Worm (Caenorhabditis elegans) whole organism, young adult: ENCODE measurements around the gene viro-2.

ENCODE experiments used
- B0019.2 ChIP-seq: fragments of 200-800 bp; sonication (Bioruptor generic); conservative IDR thresholded peaks from 2 replicates; pipeline ENCODE4 v1.3.6; 2022; ENCODE audit warnings: missing genetic modification reagents, missing genetic modification characterization, missing compliant biosample characterization
- B0336.3 ChIP-seq: fragments of 200-800 bp; sonication (Bioruptor generic); IDR thresholded peaks from 2 replicates; pipeline ENCODE4 v1.3.6; 2022; ENCODE audit warnings: missing genetic modification characterization, missing compliant biosample characterization
- C17E4.6 ChIP-seq: fragments of 200-800 bp; sonication (Bioruptor generic); IDR thresholded peaks from 2 replicates; pipeline ENCODE4 v1.3.6; 2022; ENCODE audit warnings: missing genetic modification reagents, missing genetic modification characterization, missing compliant biosample characterization
- F22D6.2 ChIP-seq: sonication (generic microtip); optimal IDR thresholded peaks from 2 replicates; lab custom pipeline; 2016; ENCODE audit warnings: mild to moderate bottlenecking, missing genetic modification characterization, missing compliant biosample characterization
- F52B5.7 ChIP-seq: sonication (generic microtip); optimal IDR thresholded peaks from 2 replicates; lab custom pipeline; 2016; ENCODE audit warnings: mild to moderate bottlenecking, missing genetic modification characterization, missing compliant biosample characterization
- K11D2.4 ChIP-seq: fragments of 200-800 bp; sonication (Bioruptor generic); IDR thresholded peaks from 2 replicates; pipeline ENCODE4 v1.3.6; 2022; ENCODE audit warnings: missing genetic modification reagents, missing genetic modification characterization, missing compliant biosample characterization
- T26A5.8 ChIP-seq: sonication (generic microtip); optimal IDR thresholded peaks from 2 replicates; lab custom pipeline; 2016; ENCODE audit warnings: missing genetic modification characterization, missing compliant biosample characterization
- Y56A3A.18 ChIP-seq: fragments of 200-800 bp; sonication (Bioruptor generic); IDR thresholded peaks from 2 replicates; pipeline ENCODE4 v1.3.6; 2022; ENCODE audit warnings: missing genetic modification reagents, missing genetic modification characterization, missing compliant biosample characterization
- Y79H2A.3 ChIP-seq: fragments of 200-800 bp; sonication (Bioruptor generic); conservative IDR thresholded peaks from 2 replicates; pipeline ENCODE4 v1.3.6; 2022; ENCODE audit warnings: missing genetic modification reagents, missing genetic modification characterization, missing compliant biosample characterization
- akir-1 ChIP-seq: fragments of 200-800 bp; sonication (Bioruptor generic); optimal IDR thresholded peaks from 2 replicates; lab custom pipeline; 2018; ENCODE audit warnings: mild to moderate bottlenecking, missing genetic modification characterization, moderate library complexity, missing compliant biosample characterization
- aptf-2 ChIP-seq: fragments of 200-800 bp; sonication (Bioruptor generic); conservative IDR thresholded peaks from 2 replicates; pipeline ENCODE4 v1.3.6; 2022; ENCODE audit warnings: missing genetic modification reagents, missing genetic modification characterization, missing compliant biosample characterization
- athp-1 ChIP-seq: sonication (generic microtip); optimal IDR thresholded peaks from 2 replicates; lab custom pipeline; 2017; ENCODE audit warnings: mild to moderate bottlenecking, missing genetic modification characterization, missing compliant biosample characterization
- ccch-3 ChIP-seq: fragments of 200-800 bp; sonication (Bioruptor generic); optimal IDR thresholded peaks from 2 replicates; lab custom pipeline; 2018; ENCODE audit warnings: mild to moderate bottlenecking, missing genetic modification characterization, missing compliant biosample characterization
- cebp-2 ChIP-seq: fragments of 200-800 bp; sonication (Bioruptor generic); IDR thresholded peaks from 2 replicates; pipeline ENCODE4 v1.3.6; 2022; ENCODE audit warnings: missing genetic modification characterization, missing compliant biosample characterization
- ceh-100 ChIP-seq: fragments of 200-800 bp; sonication (Bioruptor generic); IDR thresholded peaks from 2 replicates; pipeline ENCODE4 v1.3.6; 2022; ENCODE audit warnings: missing genetic modification reagents, missing genetic modification characterization, missing compliant biosample characterization
- chd-7 ChIP-seq: sonication (generic microtip); optimal IDR thresholded peaks from 2 replicates; lab custom pipeline; 2016; ENCODE audit warnings: mild to moderate bottlenecking, missing genetic modification characterization, moderate library complexity, missing compliant biosample characterization
- die-1 ChIP-seq: sonication (generic microtip); optimal IDR thresholded peaks from 2 replicates; lab custom pipeline; 2016; ENCODE audit warnings: missing genotype, mild to moderate bottlenecking, missing genetic modification characterization, missing compliant biosample characterization
- dpff-1 ChIP-seq: sonication (generic microtip); optimal IDR thresholded peaks from 2 replicates; lab custom pipeline; 2017; ENCODE audit warnings: mild to moderate bottlenecking, missing genetic modification characterization, missing compliant biosample characterization
- egl-18 ChIP-seq: fragments of 200-800 bp; sonication (Bioruptor generic); IDR thresholded peaks from 2 replicates; pipeline ENCODE4 v1.3.6; 2022; ENCODE audit warnings: missing genetic modification reagents, missing genetic modification characterization, missing compliant biosample characterization
- egrh-3 ChIP-seq: fragments of 200-800 bp; sonication (Bioruptor generic); IDR thresholded peaks from 2 replicates; pipeline ENCODE4 v1.3.6; 2022; ENCODE audit warnings: missing genetic modification reagents, missing genetic modification characterization, missing compliant biosample characterization
- ets-4 ChIP-seq: fragments of 200-800 bp; sonication (Bioruptor generic); optimal IDR thresholded peaks from 2 replicates; lab custom pipeline; 2018; ENCODE audit warnings: mild to moderate bottlenecking, missing genetic modification characterization, missing compliant biosample characterization
- him-1 ChIP-seq: sonication (generic microtip); optimal IDR thresholded peaks from 2 replicates; lab custom pipeline; 2016; ENCODE audit warnings: missing genotype, missing genetic modification reagents, missing genetic modification characterization, missing compliant biosample characterization
- hmg-1.2 ChIP-seq: fragments of 200-800 bp; sonication (Bioruptor generic); IDR thresholded peaks from 2 replicates; pipeline ENCODE4 v1.3.6; 2022; ENCODE audit warnings: missing genetic modification reagents, missing genetic modification characterization, missing compliant biosample characterization
- let-526 ChIP-seq: fragments of 200-800 bp; sonication (Bioruptor generic); IDR thresholded peaks from 2 replicates; pipeline ENCODE4 v1.3.6; 2022; ENCODE audit warnings: missing genetic modification reagents, missing genetic modification characterization, missing compliant biosample characterization
- lin-26 ChIP-seq: fragments of 200-800 bp; sonication (Bioruptor generic); IDR thresholded peaks from 2 replicates; pipeline ENCODE4 v1.3.6; 2022; ENCODE audit warnings: missing genetic modification reagents, missing genetic modification characterization, missing compliant biosample characterization
- lin-35 ChIP-seq, 3 experiments: fragments of 150-350 bp in 2 of 3; sonication (generic microtip) in 1 of 3; optimal IDR thresholded peaks; 2 replicates each; lab custom pipeline; 2014 to 2018; ENCODE audit warnings: missing biosample characterization in 3 of 3, missing genetic modification characterization in 3 of 3, missing genetic modification reagents in 3 of 3
- lin-40 ChIP-seq: sonication (generic microtip); optimal IDR thresholded peaks from 2 replicates; lab custom pipeline; 2016; ENCODE audit warnings: missing genetic modification characterization, mild to moderate bottlenecking, missing compliant biosample characterization, missing genotype, missing genetic modification reagents
- lir-1 ChIP-seq: fragments of 200-800 bp; sonication (Bioruptor generic); conservative IDR thresholded peaks from 2 replicates; pipeline ENCODE4 v1.3.6; 2022; ENCODE audit warnings: missing genetic modification reagents, missing genetic modification characterization, missing compliant biosample characterization
- madf-10 ChIP-seq: sonication (generic microtip); optimal IDR thresholded peaks from 2 replicates; lab custom pipeline; 2016; ENCODE audit warnings: mild to moderate bottlenecking, missing genetic modification characterization, missing compliant biosample characterization
- madf-6 ChIP-seq: fragments of 200-800 bp; sonication (Bioruptor generic); IDR thresholded peaks from 2 replicates; pipeline ENCODE4 v1.3.6; 2022; ENCODE audit warnings: missing genetic modification reagents, missing genetic modification characterization, missing compliant biosample characterization
- madf-8 ChIP-seq: fragments of 200-800 bp; sonication (Bioruptor generic); conservative IDR thresholded peaks from 2 replicates; pipeline ENCODE4 v1.3.6; 2022; ENCODE audit warnings: missing genetic modification reagents, missing genetic modification characterization, missing compliant biosample characterization
- mcd-1 ChIP-seq: fragments of 200-800 bp; sonication (Bioruptor generic); IDR thresholded peaks from 2 replicates; pipeline ENCODE4 v1.3.6; 2022; ENCODE audit warnings: missing genetic modification reagents, missing genetic modification characterization, missing compliant biosample characterization
- mxl-1 ChIP-seq: sonication (generic microtip); optimal IDR thresholded peaks from 2 replicates; lab custom pipeline; 2016; ENCODE audit warnings: missing genetic modification characterization, missing compliant biosample characterization
- nfya-1 ChIP-seq: sonication (generic microtip); optimal IDR thresholded peaks from 2 replicates; lab custom pipeline; 2017; ENCODE audit warnings: antibody characterized with exemption, missing compliant biosample characterization, missing genetic modification characterization, borderline replicate concordance; ENCODE audit not compliant: insufficient read depth
- nhr-27 ChIP-seq: fragments of 200-800 bp; sonication (Bioruptor generic); optimal IDR thresholded peaks from 2 replicates; lab custom pipeline; 2018; ENCODE audit warnings: mild to moderate bottlenecking, missing genetic modification characterization, moderate library complexity, missing compliant biosample characterization
- pha-4 ChIP-seq: fragments of 150-350 bp; sonication (generic microtip); optimal IDR thresholded peaks from 2 replicates; lab custom pipeline; 2014; ENCODE audit warnings: missing biosample characterization, missing genetic modification reagents, missing genetic modification characterization
- rcor-1 ChIP-seq: fragments of 200-800 bp; sonication (Bioruptor generic); IDR thresholded peaks from 2 replicates; pipeline ENCODE4 v1.3.6; 2022; ENCODE audit warnings: missing genetic modification reagents, missing genetic modification characterization, missing compliant biosample characterization
- rec-8 ChIP-seq, 2 experiments: sonication (generic microtip); optimal IDR thresholded peaks; 2 replicates each; lab custom pipeline; 2016; ENCODE audit warnings: mild to moderate bottlenecking in 2 of 2, missing genetic modification characterization in 2 of 2, missing genetic modification reagents in 2 of 2, missing genotype in 2 of 2, missing biosample characterization in 1 of 2, missing compliant biosample characterization in 1 of 2, moderate library complexity in 1 of 2
- repo-1 ChIP-seq: sonication (generic microtip); optimal IDR thresholded peaks from 2 replicates; lab custom pipeline; 2017; ENCODE audit warnings: mild to moderate bottlenecking, missing genetic modification characterization, missing compliant biosample characterization
- snpc-1.3 ChIP-seq: sonication (generic microtip); optimal IDR thresholded peaks from 2 replicates; lab custom pipeline; 2017; ENCODE audit warnings: missing genetic modification characterization, mild to moderate bottlenecking, missing compliant biosample characterization, antibody characterized with exemption, moderate library complexity, missing genotype, missing genetic modification reagents; ENCODE audit not compliant: insufficient read depth
- somi-1 ChIP-seq: fragments of 200-800 bp; sonication (Bioruptor generic); optimal IDR thresholded peaks from 2 replicates; lab custom pipeline; 2018; ENCODE audit warnings: mild to moderate bottlenecking, missing genetic modification characterization, missing compliant biosample characterization
- tbp1 ChIP-seq: fragments of 200-800 bp; sonication (Bioruptor generic); optimal IDR thresholded peaks from 2 replicates; lab custom pipeline; 2018; ENCODE audit warnings: mild to moderate bottlenecking, missing genetic modification characterization, missing compliant biosample characterization
- tlf-1 ChIP-seq: fragments of 200-800 bp; sonication (Bioruptor generic); optimal IDR thresholded peaks from 2 replicates; lab custom pipeline; 2018; ENCODE audit warnings: mild to moderate bottlenecking, missing genetic modification characterization, missing compliant biosample characterization
- unc-130 ChIP-seq: sonication (generic microtip); optimal IDR thresholded peaks from 2 replicates; lab custom pipeline; 2016; ENCODE audit warnings: missing genetic modification reagents, missing genetic modification characterization, missing compliant biosample characterization
- xnd-1 ChIP-seq: sonication (generic microtip); optimal IDR thresholded peaks from 2 replicates; lab custom pipeline; 2016; ENCODE audit warnings: missing genotype, missing genetic modification reagents, missing genetic modification characterization, missing compliant biosample characterization
- zfh-2 ChIP-seq: fragments of 200-800 bp; sonication (Bioruptor generic); conservative IDR thresholded peaks from 2 replicates; pipeline ENCODE4 v1.3.6; 2022; ENCODE audit warnings: missing genetic modification reagents, missing genetic modification characterization, missing compliant biosample characterization
- ztf-18 ChIP-seq: sonication (generic microtip); optimal IDR thresholded peaks from 2 replicates; lab custom pipeline; 2016; ENCODE audit warnings: missing genotype, mild to moderate bottlenecking, missing genetic modification characterization, missing compliant biosample characterization
- ztf-28 ChIP-seq: fragments of 200-800 bp; sonication (Bioruptor generic); IDR thresholded peaks from 2 replicates; pipeline ENCODE4 v1.3.6; 2022; ENCODE audit warnings: missing genetic modification reagents, missing genetic modification characterization, missing compliant biosample characterization

viro-2 gene

ce11 chrIII:7141285-7141715, 12.6 kb downstream of the viro-2 start:
- peak; percentile 49; the same call in 1 of the 2 replicates for TF ChIP-seq lir-1 (GFP tag; lab: Robert Waterston, UW)
- peak in 1 of 3 experiments; percentile 27 for TF ChIP-seq lin-35 (GFP tag; optimal IDR thresholded peaks at IDR 0.05; lab: Kevin White, UChicago)
- TF ChIP-seq nfya-1, result no peak
- peak; percentile 43 for TF ChIP-seq lin-40 (tag; lab: Kevin White, UChicago)
- TF ChIP-seq B0019.2 (GFP tag; lab: Robert Waterston, UW), result no peak
- peak; percentile 59 for TF ChIP-seq ztf-18 (tag; lab: Kevin White, UChicago)
- TF ChIP-seq madf-8, result 0 out of 2 replicates have a peak, but pooled peaks have one; percentile 16
- no peak for TF ChIP-seq K11D2.4 (GFP tag; lab: Robert Waterston, UW)
- TF ChIP-seq somi-1 (GFP tag; lab: Kevin White, UChicago), result no peak
- TF ChIP-seq ets-4, result peak; percentile 44
- TF ChIP-seq ceh-100 (GFP tag; lab: Robert Waterston, UW), result peak; percentile 59
- no peak; the same call in 1 of the 2 replicates for TF ChIP-seq zfh-2 (GFP tag; lab: Robert Waterston, UW)
- TF ChIP-seq Y79H2A.3, result no peak
- TF ChIP-seq unc-130, result peak; percentile 37
- peak; percentile 51; the same call in 1 of the 2 replicates for TF ChIP-seq C17E4.6
- TF ChIP-seq athp-1, result peak; percentile 47
- TF ChIP-seq dpff-1 (tag; lab: Kevin White, UChicago), result peak; percentile 90
- peak; percentile 28 for TF ChIP-seq F22D6.2 (tag; lab: Kevin White, UChicago)
- TF ChIP-seq xnd-1 (tag; lab: Kevin White, UChicago), result peak; percentile 22
- 0 out of 2 replicates have a peak, but pooled peaks have one; percentile 32 for TF ChIP-seq egl-18 (GFP tag; lab: Robert Waterston, UW)
- no peak for TF ChIP-seq pha-4 (tag; lab: Kevin White, UChicago)
- TF ChIP-seq chd-7, result peak; percentile 40
- TF ChIP-seq akir-1 (GFP tag; lab: Kevin White, UChicago), result no peak
- no peak for TF ChIP-seq rec-8 (tag; optimal IDR thresholded peaks at IDR 0.05; lab: Kevin White, UChicago)
- TF ChIP-seq T26A5.8 (tag; lab: Kevin White, UChicago), result peak; percentile 13
- no peak for TF ChIP-seq cebp-2 (GFP tag; lab: Robert Waterston, UW)
- peak; percentile 95 for TF ChIP-seq snpc-1.3 (tag; lab: Kevin White, UChicago)
- peak; percentile 88 for TF ChIP-seq madf-6 (GFP tag; lab: Robert Waterston, UW)
- no peak for TF ChIP-seq ccch-3 (GFP tag; lab: Kevin White, UChicago)
- peak; percentile 6 for TF ChIP-seq mxl-1
- TF ChIP-seq nhr-27 (tag; lab: Kevin White, UChicago), result no peak
- peak; percentile 65 for TF ChIP-seq mcd-1 (GFP tag; lab: Robert Waterston, UW)
- peak; percentile 89 for TF ChIP-seq repo-1 (tag; lab: Kevin White, UChicago)
- TF ChIP-seq tlf-1, result peak; percentile 76
- TF ChIP-seq lin-26 (GFP tag; lab: Robert Waterston, UW), result peak; percentile 67
- peak; percentile 67 for TF ChIP-seq madf-10 (tag; lab: Kevin White, UChicago)
- TF ChIP-seq egrh-3, result peak; percentile 38; the same call in 1 of the 2 replicates
- peak; percentile 72; the same call in 1 of the 2 replicates for TF ChIP-seq Y56A3A.18
- peak; percentile 43 for TF ChIP-seq die-1 (tag; lab: Kevin White, UChicago)
- peak; percentile 82 for TF ChIP-seq tbp1 (GFP tag; lab: Kevin White, UChicago)
- peak; percentile 93 for TF ChIP-seq hmg-1.2 (GFP tag; lab: Robert Waterston, UW)
- TF ChIP-seq him-1 (tag; lab: Kevin White, UChicago), result peak; percentile 91
- TF ChIP-seq F52B5.7 (tag; lab: Kevin White, UChicago), result peak; percentile 35
- TF ChIP-seq ztf-28 (GFP tag; lab: Robert Waterston, UW), result no peak
- TF ChIP-seq aptf-2 (GFP tag; lab: Robert Waterston, UW), result peak; percentile 29; the same call in 1 of the 2 replicates
- no peak for TF ChIP-seq let-526 (GFP tag; lab: Robert Waterston, UW)
- peak; percentile 86 for TF ChIP-seq rcor-1
- peak; percentile 88 for TF ChIP-seq B0336.3
